Worm (Caenorhabditis elegans) whole organism, L1 larva: ENCODE measurements around the gene C16C10.13.

ENCODE experiments used
- ama-1 ChIP-seq: fragments of 150-350 bp; optimal IDR thresholded peaks from 2 replicates; lab custom pipeline; 2014
- mdl-1 ChIP-seq, 2 experiments: fragments of 150-350 bp; optimal IDR thresholded peaks; 2 replicates each; lab custom pipeline; 2014 to 2017; ENCODE audit warnings: missing biosample characterization in 2 of 2, missing genetic modification characterization in 2 of 2, inconsistent platforms in 1 of 2
- pag-3 ChIP-seq: sonication (generic microtip); optimal IDR thresholded peaks from 2 replicates; lab custom pipeline; 2017; ENCODE audit warnings: missing genetic modification characterization, mild to moderate bottlenecking, missing compliant biosample characterization, antibody characterized with exemption, borderline replicate concordance; ENCODE audit not compliant: insufficient read depth

DNA sequence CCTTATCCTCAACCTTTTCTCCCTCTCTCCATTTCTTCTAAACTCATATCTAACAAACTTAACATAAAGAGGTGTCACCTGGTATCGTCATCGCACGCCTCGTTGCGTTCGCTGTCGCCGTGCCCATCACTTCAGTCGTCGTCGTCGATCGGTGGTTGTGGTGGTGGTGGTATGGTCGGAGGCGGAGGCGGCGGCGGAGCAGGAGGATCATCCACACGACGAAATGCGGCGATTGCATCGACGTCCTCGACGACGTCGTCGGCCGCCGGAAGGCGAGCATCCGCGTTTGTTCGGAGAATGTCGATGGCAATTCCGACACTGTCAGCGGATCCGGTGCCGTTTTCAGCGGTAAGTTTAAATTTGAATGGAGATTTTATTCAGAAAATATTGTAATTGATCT is 42.2 kb upstream of the C16C10.13 start:
- TF ChIP-seq mdl-1 (tag; optimal IDR thresholded peaks at IDR 0.05; lab: Kevin White, UChicago): no peak
- no peak for TF ChIP-seq ama-1 (lab: Kevin White, UChicago)
- no peak for TF ChIP-seq pag-3 (tag; lab: Kevin White, UChicago)
